Worm (Caenorhabditis elegans) whole organism, L3 larva: Measurements from ENCODE around the gene C17A2.3.

Source experiments
- jun-1 ChIP-seq: fragments of 150-350 bp; optimal IDR thresholded peaks from 2 replicates; lab custom pipeline; 2014; ENCODE audit warnings: missing biosample characterization, missing genetic modification reagents, missing genetic modification characterization
- lin-15B ChIP-seq: fragments of 150-350 bp; optimal IDR thresholded peaks from 2 replicates; lab custom pipeline; 2014; ENCODE audit warnings: missing biosample characterization, missing genetic modification characterization
- nhr-23 ChIP-seq: fragments of 150-350 bp; optimal IDR thresholded peaks from 2 replicates; lab custom pipeline; 2014; ENCODE audit warnings: missing biosample characterization, missing genetic modification reagents, missing genetic modification characterization
- nhr-28 ChIP-seq: fragments of 150-350 bp; optimal IDR thresholded peaks from 2 replicates; lab custom pipeline; 2014; ENCODE audit warnings: missing biosample characterization, missing genetic modification characterization
- nhr-76 ChIP-seq: fragments of 150-350 bp; sonication (generic microtip); optimal IDR thresholded peaks from 5 replicates; lab custom pipeline; 2014; ENCODE audit warnings: missing biosample characterization, missing genetic modification characterization
- pha-4 ChIP-seq: fragments of 150-350 bp; optimal IDR thresholded peaks from 2 replicates; lab custom pipeline; 2014; ENCODE audit warnings: missing biosample characterization, missing genetic modification reagents, missing genetic modification characterization
- sea-2 ChIP-seq: fragments of 150-350 bp; sonication (generic microtip); optimal IDR thresholded peaks from 4 replicates; lab custom pipeline; 2014; ENCODE audit warnings: missing biosample characterization, missing genetic modification reagents, missing genetic modification characterization
- snpc-4 ChIP-seq: fragments of 150-350 bp; optimal IDR thresholded peaks from 2 replicates; lab custom pipeline; 2014; ENCODE audit warnings: missing biosample characterization, missing genetic modification characterization
- ztf-11 ChIP-seq: fragments of 150-350 bp; optimal IDR thresholded peaks from 2 replicates; lab custom pipeline; 2014; ENCODE audit warnings: missing biosample characterization, missing genetic modification characterization

DNA sequence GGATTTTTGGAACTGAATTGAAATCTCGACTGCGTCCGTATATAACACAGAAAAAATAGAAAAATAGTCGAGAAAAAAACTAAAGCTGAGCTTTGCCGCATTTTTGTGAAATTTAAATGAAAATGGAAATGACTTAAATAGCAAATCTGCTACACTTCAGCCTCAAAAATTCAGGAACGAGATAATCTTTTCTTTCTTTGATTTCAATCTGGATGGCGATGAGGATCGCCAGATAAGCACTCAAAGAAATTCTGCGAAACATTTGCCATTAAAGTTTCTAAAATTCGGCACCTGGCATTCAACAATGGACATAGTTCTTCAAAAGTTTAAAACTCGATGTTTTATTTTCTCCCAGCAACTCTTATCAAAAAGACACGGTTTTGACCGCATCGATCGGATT lies at the start of gene C17A2.3, which contains the start of gene C17A2.7:
- no peak for TF ChIP-seq nhr-23 (tag; lab: Kevin White, UChicago)
- TF ChIP-seq snpc-4 (tag; lab: Kevin White, UChicago), result no peak
- TF ChIP-seq lin-15B (tag; lab: Kevin White, UChicago), result no peak
- no peak for TF ChIP-seq nhr-28
- TF ChIP-seq ztf-11 (tag; lab: Kevin White, UChicago), result no peak
- TF ChIP-seq pha-4 (tag; lab: Kevin White, UChicago), result no peak
- TF ChIP-seq nhr-76 (tag; lab: Kevin White, UChicago), result no peak
- no peak for TF ChIP-seq jun-1 (tag; lab: Kevin White, UChicago)
- TF ChIP-seq sea-2, result no peak
